Worm (Caenorhabditis elegans) whole organism, young adult: Measurements from ENCODE around the gene H29C22.1.
A peak's percentile ranks its signal among the peaks of the same experiment; 100 is the strongest.

Source experiments
- B0336.3 ChIP-seq: fragments of 200-800 bp; sonication (Bioruptor generic); IDR thresholded peaks from 2 replicates; pipeline ENCODE4 v1.3.6; 2022; ENCODE audit warnings: missing genetic modification characterization, missing compliant biosample characterization
- F49E8.2 ChIP-seq: sonication (generic microtip); optimal IDR thresholded peaks from 3 replicates; lab custom pipeline; 2017; ENCODE audit warnings: missing genetic modification characterization, mild to moderate bottlenecking, missing compliant biosample characterization, antibody characterized with exemption, moderate library complexity; ENCODE audit not compliant: insufficient read depth
- Y53G8AR.9 ChIP-seq: fragments of 200-800 bp; sonication (Bioruptor generic); conservative IDR thresholded peaks from 2 replicates; pipeline ENCODE4 v1.3.6; 2022; ENCODE audit warnings: missing genetic modification reagents, missing genetic modification characterization, missing compliant biosample characterization
- Y56A3A.18 ChIP-seq: fragments of 200-800 bp; sonication (Bioruptor generic); IDR thresholded peaks from 2 replicates; pipeline ENCODE4 v1.3.6; 2022; ENCODE audit warnings: missing genetic modification reagents, missing genetic modification characterization, missing compliant biosample characterization
- ZK185.1 ChIP-seq: sonication (generic microtip); optimal IDR thresholded peaks from 2 replicates; lab custom pipeline; 2016; ENCODE audit warnings: mild to moderate bottlenecking, missing genetic modification characterization, missing compliant biosample characterization; ENCODE audit not compliant: poor library complexity, severe bottlenecking
- aptf-3 ChIP-seq: fragments of 200-800 bp; sonication (Bioruptor generic); IDR thresholded peaks from 2 replicates; pipeline ENCODE4 v1.3.6; 2022; ENCODE audit warnings: missing genetic modification characterization, missing compliant biosample characterization
- him-1 ChIP-seq: sonication (generic microtip); optimal IDR thresholded peaks from 2 replicates; lab custom pipeline; 2016; ENCODE audit warnings: missing genotype, missing genetic modification reagents, missing genetic modification characterization, missing compliant biosample characterization
- lsl-1 ChIP-seq: fragments of 200-800 bp; sonication (Bioruptor generic); optimal IDR thresholded peaks from 2 replicates; lab custom pipeline; 2018; ENCODE audit warnings: mild to moderate bottlenecking, missing genetic modification characterization, moderate library complexity, missing compliant biosample characterization
- madf-10 ChIP-seq: sonication (generic microtip); optimal IDR thresholded peaks from 2 replicates; lab custom pipeline; 2016; ENCODE audit warnings: mild to moderate bottlenecking, missing genetic modification characterization, missing compliant biosample characterization
- nfyb-1 ChIP-seq: fragments of 200-800 bp; sonication (Bioruptor generic); IDR thresholded peaks from 2 replicates; pipeline ENCODE4 v1.3.6; 2022; ENCODE audit warnings: missing genetic modification reagents, missing genetic modification characterization, missing compliant biosample characterization
- pbrm-1 ChIP-seq: fragments of 200-800 bp; sonication (Bioruptor generic); IDR thresholded peaks from 2 replicates; pipeline ENCODE4 v1.3.6; 2022; ENCODE audit warnings: missing genetic modification reagents, missing genetic modification characterization, missing compliant biosample characterization
- pha-4 ChIP-seq: fragments of 150-350 bp; sonication (generic microtip); optimal IDR thresholded peaks from 2 replicates; lab custom pipeline; 2014; ENCODE audit warnings: missing biosample characterization, missing genetic modification reagents, missing genetic modification characterization
- snpc-3.4 ChIP-seq: sonication (generic microtip); optimal IDR thresholded peaks from 2 replicates; lab custom pipeline; 2017; ENCODE audit warnings: missing genetic modification characterization, mild to moderate bottlenecking, missing compliant biosample characterization, antibody characterized with exemption, moderate library complexity, missing genotype, missing genetic modification reagents
- tlf-1 ChIP-seq: fragments of 200-800 bp; sonication (Bioruptor generic); optimal IDR thresholded peaks from 2 replicates; lab custom pipeline; 2018; ENCODE audit warnings: mild to moderate bottlenecking, missing genetic modification characterization, missing compliant biosample characterization
- unc-62 ChIP-seq: fragments of 150-350 bp; optimal IDR thresholded peaks from 2 replicates; lab custom pipeline; 2014; ENCODE audit warnings: missing biosample characterization, missing genetic modification reagents, missing genetic modification characterization
- zim-3 ChIP-seq: sonication (generic microtip); optimal IDR thresholded peaks from 2 replicates; lab custom pipeline; 2017; ENCODE audit warnings: mild to moderate bottlenecking, missing genetic modification characterization, moderate library complexity, missing compliant biosample characterization
- ztf-18 ChIP-seq: sonication (generic microtip); optimal IDR thresholded peaks from 2 replicates; lab custom pipeline; 2016; ENCODE audit warnings: missing genotype, mild to moderate bottlenecking, missing genetic modification characterization, missing compliant biosample characterization
- ztf-6 ChIP-seq: fragments of 200-800 bp; sonication (Bioruptor generic); IDR thresholded peaks from 2 replicates; pipeline ENCODE4 v1.3.6; 2022; ENCODE audit warnings: missing genetic modification reagents, missing genetic modification characterization, missing compliant biosample characterization

Gene H29C22.1

ce11 chrX:9261626-9262189 is 49.4 kb downstream of the H29C22.1 start:
- TF ChIP-seq aptf-3 (GFP tag; lab: Robert Waterston, UW): no peak
- TF ChIP-seq pbrm-1 (GFP tag; lab: Robert Waterston, UW): no peak
- TF ChIP-seq ztf-18 (tag; lab: Kevin White, UChicago): no peak
- no peak for TF ChIP-seq unc-62 (GFP tag; lab: Kevin White, UChicago)
- peak; percentile 54; the same call in 1 of the 2 replicates for TF ChIP-seq B0336.3 (GFP tag; lab: Robert Waterston, UW)
- no peak for TF ChIP-seq snpc-3.4
- TF ChIP-seq him-1 (tag; lab: Kevin White, UChicago): no peak
- TF ChIP-seq F49E8.2 (tag; lab: Kevin White, UChicago): no peak
- TF ChIP-seq nfyb-1 (GFP tag; lab: Robert Waterston, UW): 0 out of 2 replicates have a peak, but pooled peaks have one; percentile 41
- no peak for TF ChIP-seq zim-3 (tag; lab: Kevin White, UChicago)
- no peak for TF ChIP-seq ztf-6
- no peak for TF ChIP-seq ZK185.1 (tag; lab: Kevin White, UChicago)
- no peak for TF ChIP-seq pha-4 (tag; lab: Kevin White, UChicago)
- peak; percentile 17 for TF ChIP-seq tlf-1 (GFP tag; lab: Kevin White, UChicago)
- TF ChIP-seq Y53G8AR.9 (GFP tag; lab: Robert Waterston, UW): peak; percentile 70; the same call in 1 of the 2 replicates
- peak; percentile 63; the same call in 1 of the 2 replicates for TF ChIP-seq Y56A3A.18 (GFP tag; lab: Robert Waterston, UW)
- peak; percentile 0 for TF ChIP-seq madf-10
- TF ChIP-seq lsl-1: no peak
